Fruit fly (Drosophila melanogaster): Measurements from ENCODE around the gene CG31917.

DNA sequence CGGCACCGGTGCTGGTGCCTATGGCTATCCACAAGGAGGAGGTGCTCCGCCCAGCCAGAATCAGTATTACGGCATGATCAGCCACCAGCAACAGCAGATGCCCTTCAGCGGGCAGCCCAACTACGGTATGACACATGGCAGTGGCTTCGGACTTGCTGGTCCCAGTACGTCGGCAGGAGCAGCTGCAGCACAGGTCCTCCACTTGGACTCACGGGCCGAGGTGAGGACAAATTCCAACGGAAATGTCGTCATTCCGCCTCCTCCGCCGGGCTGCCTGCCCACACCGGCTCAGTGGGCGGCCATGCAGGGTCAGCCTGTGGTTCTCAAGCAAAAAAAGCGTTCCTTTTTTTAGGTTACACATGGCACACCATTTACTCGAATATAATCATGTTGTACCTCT, 44.7 kb downstream of the CG31917 start:
- TF ChIP-seq Dll (optimal IDR thresholded peaks at IDR 0.05) (no peak), psq (optimal IDR thresholded peaks at IDR 0.05) (no peak), EcR (GFP tag; optimal IDR thresholded peaks at IDR 0.05) (no peak), CG8478 (optimal IDR thresholded peaks at IDR 0.05) (no peak), pan (optimal IDR thresholded peaks at IDR 0.05) (no peak)
